Worm (Caenorhabditis elegans): ENCODE measurements around the gene srh-172.

DNA sequence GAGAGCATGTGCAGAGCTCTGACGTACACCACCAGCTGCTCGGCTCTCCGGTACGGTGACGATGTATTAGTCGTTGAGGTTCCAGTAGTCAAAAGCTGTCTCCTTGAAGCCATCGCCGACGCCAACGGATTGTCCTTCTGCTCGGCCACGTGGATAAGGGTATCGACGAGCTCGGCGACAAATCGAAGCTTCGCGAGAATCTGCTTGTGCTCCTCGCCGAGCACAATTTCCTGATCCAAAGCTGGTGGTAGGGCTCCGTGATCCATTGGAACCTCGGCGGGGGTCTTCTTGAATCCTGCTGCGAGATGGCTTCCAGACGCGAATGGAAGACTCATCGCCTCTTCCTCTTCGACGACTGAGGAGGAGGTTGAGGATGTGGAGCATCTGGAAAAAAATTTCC lies 38.6 kb downstream of the srh-172 start:
- no peak for TF ChIP-seq pha-4 (tag; optimal IDR thresholded peaks at IDR 0.05)
- TF ChIP-seq ceh-45 (GFP tag; IDR thresholded peaks at IDR 0.05), result no peak
- TF ChIP-seq elt-2 (tag; optimal IDR thresholded peaks at IDR 0.05), result no peak
- TF ChIP-seq fkh-10 (GFP tag; optimal IDR thresholded peaks at IDR 0.05), result no peak
- no peak for TF ChIP-seq ceh-9 (tag; optimal IDR thresholded peaks at IDR 0.05)
- TF ChIP-seq ahr-1 (tag; optimal IDR thresholded peaks at IDR 0.05), result no peak
- no peak for TF ChIP-seq pqm-1 (tag; optimal IDR thresholded peaks at IDR 0.05)
- no peak for TF ChIP-seq ama-1 (optimal IDR thresholded peaks at IDR 0.05)
- no peak for TF ChIP-seq dmd-4 (tag; optimal IDR thresholded peaks at IDR 0.05; ENCODE audit: borderline replicate concordance)
- TF ChIP-seq unc-86 (tag; optimal IDR thresholded peaks at IDR 0.05), result no peak
- TF ChIP-seq sdc-2 (tag; optimal IDR thresholded peaks at IDR 0.05), result no peak

All from whole organism, late embryonic.